Worm (Caenorhabditis elegans) whole organism, L4 larva: ENCODE results near the gene zig-2.

Experiments
- F44E2.7 ChIP-seq: fragments of 200-800 bp; sonication (Bioruptor generic); IDR thresholded peaks from 2 replicates; pipeline ENCODE4 v2.1.2; 2022; ENCODE audit warnings: missing genetic modification characterization, missing compliant biosample characterization
- R02D3.7 ChIP-seq: fragments of 150-350 bp; sonication (generic microtip); optimal IDR thresholded peaks from 3 replicates; lab custom pipeline; 2014; ENCODE audit warnings: missing biosample characterization, missing genetic modification characterization
- T26A8.4 ChIP-seq: fragments of 200-800 bp; sonication (Bioruptor generic); IDR thresholded peaks from 2 replicates; pipeline ENCODE4 v1.3.6; 2022; ENCODE audit warnings: missing genetic modification characterization, missing compliant biosample characterization
- Y105C5A.15 ChIP-seq: fragments of 200-800 bp; sonication (Bioruptor generic); IDR thresholded peaks from 2 replicates; pipeline ENCODE4 v1.3.6; 2022; ENCODE audit warnings: missing genetic modification characterization, missing compliant biosample characterization
- Y48G9A.11 ChIP-seq: fragments of 200-800 bp; sonication (Bioruptor generic); IDR thresholded peaks from 2 replicates; pipeline ENCODE4 v1.3.6; 2022; ENCODE audit warnings: missing genetic modification reagents, missing genetic modification characterization, missing compliant biosample characterization
- Y75B8A.6 ChIP-seq: fragments of 200-800 bp; sonication (Bioruptor generic); IDR thresholded peaks from 2 replicates; pipeline ENCODE4 v1.3.6; 2022; ENCODE audit warnings: missing genetic modification reagents, missing genetic modification characterization, missing compliant biosample characterization
- ZK337.2 ChIP-seq: fragments of 200-800 bp; sonication (Bioruptor generic); IDR thresholded peaks from 2 replicates; pipeline ENCODE4 v1.3.6; 2022; ENCODE audit warnings: missing genetic modification reagents, missing genetic modification characterization, missing compliant biosample characterization
- ZK546.5 ChIP-seq, 2 experiments: sonication (generic microtip); optimal IDR thresholded peaks; 2 replicates each; lab custom pipeline; 2017; ENCODE audit warnings: missing biosample characterization in 2 of 2, missing genetic modification characterization in 2 of 2
- aly-2 ChIP-seq: sonication (generic microtip); optimal IDR thresholded peaks from 2 replicates; lab custom pipeline; 2018; ENCODE audit warnings: missing biosample characterization, missing genetic modification characterization
- ceh-20 ChIP-seq: fragments of 200-800 bp; sonication (Bioruptor generic); IDR thresholded peaks from 2 replicates; pipeline ENCODE4 v1.3.6; 2022; ENCODE audit warnings: missing genetic modification reagents, missing genetic modification characterization, missing compliant biosample characterization
- ceh-28 ChIP-seq: fragments of 150-350 bp; optimal IDR thresholded peaks from 2 replicates; lab custom pipeline; 2014; ENCODE audit warnings: missing biosample characterization, missing genetic modification reagents, missing genetic modification characterization
- ceh-32 ChIP-seq: sonication (generic microtip); optimal IDR thresholded peaks from 2 replicates; lab custom pipeline; 2016; ENCODE audit warnings: mild to moderate bottlenecking, missing genetic modification characterization, missing compliant biosample characterization; ENCODE audit not compliant: poor library complexity
- ceh-62 ChIP-seq: sonication (generic microtip); optimal IDR thresholded peaks from 2 replicates; lab custom pipeline; 2017; ENCODE audit warnings: missing biosample characterization, missing genetic modification characterization
- daf-16 ChIP-seq, 3 experiments: sonication (generic microtip); optimal IDR thresholded peaks; 2 replicates each; lab custom pipeline; 2016 to 2017; ENCODE audit warnings: missing genetic modification characterization in 3 of 3, missing genetic modification reagents in 3 of 3, mild to moderate bottlenecking in 2 of 3, missing compliant biosample characterization in 2 of 3, missing biosample characterization in 1 of 3, moderate library complexity in 1 of 3
- daf-19 ChIP-seq: fragments of 200-800 bp; sonication (Bioruptor generic); conservative IDR thresholded peaks from 2 replicates; pipeline ENCODE4 v1.3.6; 2022; ENCODE audit warnings: missing genetic modification characterization, missing compliant biosample characterization
- dmd-6 ChIP-seq: fragments of 200-800 bp; sonication (Bioruptor generic); IDR thresholded peaks from 2 replicates; pipeline ENCODE4 v1.3.6; 2022; ENCODE audit warnings: missing genetic modification reagents, missing genetic modification characterization, missing compliant biosample characterization
- dmd-8 ChIP-seq: fragments of 200-800 bp; sonication (Bioruptor generic); IDR thresholded peaks from 2 replicates; pipeline ENCODE4 v1.3.6; 2022; ENCODE audit warnings: missing genetic modification characterization, missing compliant biosample characterization
- dmd-9 ChIP-seq: fragments of 200-800 bp; sonication (Bioruptor generic); IDR thresholded peaks from 2 replicates; pipeline ENCODE4 v1.3.6; 2022; ENCODE audit warnings: missing genetic modification reagents, missing genetic modification characterization, missing compliant biosample characterization
- duxl-1 ChIP-seq: sonication (generic microtip); optimal IDR thresholded peaks from 2 replicates; lab custom pipeline; 2016; ENCODE audit warnings: mild to moderate bottlenecking, missing genetic modification characterization, moderate library complexity, missing compliant biosample characterization; ENCODE audit not compliant: poor library complexity
- hif-1 ChIP-seq, 2 experiments: sonication (generic microtip); optimal IDR thresholded peaks; 2 replicates each; lab custom pipeline; 2016 to 2017; ENCODE audit warnings: missing compliant biosample characterization in 2 of 2, missing genetic modification characterization in 2 of 2, missing genetic modification reagents in 2 of 2, missing genotype in 2 of 2, mild to moderate bottlenecking in 1 of 2
- hlh-11 ChIP-seq: fragments of 200-800 bp; sonication (Bioruptor generic); optimal IDR thresholded peaks from 2 replicates; lab custom pipeline; 2018; ENCODE audit warnings: mild to moderate bottlenecking, missing genetic modification characterization, missing compliant biosample characterization
- hlh-30 ChIP-seq: sonication (generic microtip); optimal IDR thresholded peaks from 2 replicates; lab custom pipeline; 2017; ENCODE audit warnings: antibody characterized with exemption, mild to moderate bottlenecking, missing genetic modification characterization, missing compliant biosample characterization; ENCODE audit not compliant: insufficient read depth
- jun-1 ChIP-seq: fragments of 150-350 bp; optimal IDR thresholded peaks from 2 replicates; lab custom pipeline; 2014; ENCODE audit warnings: missing biosample characterization, missing genetic modification reagents, missing genetic modification characterization
- lim-7 ChIP-seq: fragments of 200-800 bp; sonication (Bioruptor generic); IDR thresholded peaks from 2 replicates; pipeline ENCODE4 v1.3.6; 2022; ENCODE audit warnings: missing genetic modification characterization, missing compliant biosample characterization
- lin-29 ChIP-seq: fragments of 200-800 bp; sonication (Bioruptor generic); IDR thresholded peaks from 2 replicates; pipeline ENCODE4 v1.3.6; 2022; ENCODE audit warnings: missing genetic modification reagents, missing genetic modification characterization, missing compliant biosample characterization
- lin-39 ChIP-seq: fragments of 150-350 bp; optimal IDR thresholded peaks from 2 replicates; lab custom pipeline; 2014; ENCODE audit warnings: missing biosample characterization, missing genetic modification reagents, missing genetic modification characterization
- lir-3 ChIP-seq: sonication (generic microtip); optimal IDR thresholded peaks from 2 replicates; lab custom pipeline; 2016; ENCODE audit warnings: mild to moderate bottlenecking, missing genetic modification characterization, missing compliant biosample characterization
- madf-5 ChIP-seq, 2 experiments: fragments of 200-800 bp; sonication (Bioruptor generic); IDR thresholded peaks; 2 replicates each; pipeline ENCODE4 v1.3.6; 2022; ENCODE audit warnings: missing compliant biosample characterization in 2 of 2, missing genetic modification characterization in 2 of 2
- madf-9 ChIP-seq: fragments of 200-800 bp; sonication (Bioruptor generic); conservative IDR thresholded peaks from 2 replicates; pipeline ENCODE4 v1.3.6; 2022; ENCODE audit warnings: missing genetic modification reagents, missing genetic modification characterization, missing compliant biosample characterization
- mdl-1 ChIP-seq, 2 experiments: fragments of 150-350 bp in 1 of 2; sonication (generic microtip) in 1 of 2; optimal IDR thresholded peaks; 2 replicates each; lab custom pipeline; 2014 to 2017; ENCODE audit warnings: missing biosample characterization in 2 of 2, missing genetic modification characterization in 2 of 2
- mep-1 ChIP-seq: fragments of 150-350 bp; sonication (generic microtip); optimal IDR thresholded peaks from 3 replicates; lab custom pipeline; 2014; ENCODE audit warnings: missing biosample characterization, missing genetic modification characterization
- mes-2 ChIP-seq: sonication (generic microtip); optimal IDR thresholded peaks from 2 replicates; lab custom pipeline; 2016; ENCODE audit warnings: missing genotype, mild to moderate bottlenecking, missing genetic modification characterization, missing compliant biosample characterization; ENCODE audit not compliant: poor library complexity, severe bottlenecking
- nhr-10 ChIP-seq: fragments of 150-350 bp; optimal IDR thresholded peaks from 2 replicates; lab custom pipeline; 2014; ENCODE audit warnings: missing biosample characterization, missing genetic modification characterization
- nhr-102 ChIP-seq: sonication (generic microtip); optimal IDR thresholded peaks from 2 replicates; lab custom pipeline; 2016; ENCODE audit warnings: mild to moderate bottlenecking, missing genetic modification characterization, moderate library complexity, missing compliant biosample characterization
- nhr-25 ChIP-seq: sonication (generic microtip); optimal IDR thresholded peaks from 2 replicates; lab custom pipeline; 2017; ENCODE audit warnings: missing genetic modification characterization, mild to moderate bottlenecking, missing compliant biosample characterization, antibody characterized with exemption, moderate library complexity, borderline replicate concordance; ENCODE audit not compliant: insufficient read depth
- nhr-28 ChIP-seq: fragments of 150-350 bp; optimal IDR thresholded peaks from 2 replicates; lab custom pipeline; 2014; ENCODE audit warnings: missing biosample characterization, missing genetic modification characterization
- nhr-41 ChIP-seq: fragments of 200-800 bp; sonication (Bioruptor generic); IDR thresholded peaks from 2 replicates; pipeline ENCODE4 v1.3.6; 2022; ENCODE audit warnings: missing genetic modification reagents, missing genetic modification characterization, missing compliant biosample characterization
- nhr-76 ChIP-seq: fragments of 150-350 bp; optimal IDR thresholded peaks from 2 replicates; lab custom pipeline; 2014; ENCODE audit warnings: missing biosample characterization, missing genetic modification characterization
- nhr-77 ChIP-seq: fragments of 150-350 bp; optimal IDR thresholded peaks from 2 replicates; lab custom pipeline; 2014; ENCODE audit warnings: missing biosample characterization, missing genetic modification characterization
- pha-4 ChIP-seq, 2 experiments: fragments of 150-350 bp in 1 of 2; fragments of 200-800 bp in 1 of 2; sonication (Bioruptor generic) in 1 of 2; IDR thresholded peaks in 1 of 2; optimal IDR thresholded peaks in 1 of 2; 2 replicates each; pipeline versions ENCODE4 v1.3.6 to Lab custom; 2014 to 2022; ENCODE audit warnings: missing genetic modification characterization in 2 of 2, missing genetic modification reagents in 2 of 2, missing biosample characterization in 1 of 2, missing compliant biosample characterization in 1 of 2
- saeg-2 ChIP-seq: fragments of 200-800 bp; sonication (Bioruptor generic); IDR thresholded peaks from 2 replicates; pipeline ENCODE4 v1.3.6; 2022; ENCODE audit warnings: missing genetic modification reagents, missing genetic modification characterization, missing compliant biosample characterization
- sdz-12 ChIP-seq: fragments of 200-800 bp; sonication (Bioruptor generic); optimal IDR thresholded peaks from 2 replicates; lab custom pipeline; 2018; ENCODE audit warnings: mild to moderate bottlenecking, missing genetic modification characterization, missing compliant biosample characterization
- set-16 ChIP-seq: fragments of 200-800 bp; sonication (Bioruptor generic); IDR thresholded peaks from 2 replicates; pipeline ENCODE4 v1.3.6; 2022; ENCODE audit warnings: missing genetic modification reagents, missing genetic modification characterization, missing compliant biosample characterization
- snpc-1.2 ChIP-seq: fragments of 200-800 bp; sonication (Bioruptor generic); IDR thresholded peaks from 2 replicates; pipeline ENCODE4 v1.3.6; 2022; ENCODE audit warnings: missing genetic modification reagents, missing genetic modification characterization, missing compliant biosample characterization
- tra-1 ChIP-seq: fragments of 200-800 bp; sonication (Bioruptor generic); IDR thresholded peaks from 2 replicates; pipeline ENCODE4 v1.3.6; 2022; ENCODE audit warnings: missing genetic modification reagents, missing genetic modification characterization, missing compliant biosample characterization
- unc-130 ChIP-seq: sonication (generic microtip); optimal IDR thresholded peaks from 2 replicates; lab custom pipeline; 2016; ENCODE audit warnings: missing genetic modification reagents, missing genetic modification characterization, missing compliant biosample characterization
- vab-7 ChIP-seq: fragments of 200-800 bp; sonication (Bioruptor generic); IDR thresholded peaks from 2 replicates; pipeline ENCODE4 v1.3.6; 2022; ENCODE audit warnings: missing genetic modification reagents, missing genetic modification characterization, missing compliant biosample characterization
- zfp-3 ChIP-seq: fragments of 200-800 bp; sonication (Bioruptor generic); conservative IDR thresholded peaks from 2 replicates; pipeline ENCODE4 v1.3.6; 2022; ENCODE audit warnings: missing genetic modification reagents, missing genetic modification characterization, missing compliant biosample characterization
- zip-11 ChIP-seq: fragments of 200-800 bp; sonication (Bioruptor generic); IDR thresholded peaks from 2 replicates; pipeline ENCODE4 v1.3.6; 2022; ENCODE audit warnings: missing genetic modification characterization, missing compliant biosample characterization

zig-2 gene

DNA sequence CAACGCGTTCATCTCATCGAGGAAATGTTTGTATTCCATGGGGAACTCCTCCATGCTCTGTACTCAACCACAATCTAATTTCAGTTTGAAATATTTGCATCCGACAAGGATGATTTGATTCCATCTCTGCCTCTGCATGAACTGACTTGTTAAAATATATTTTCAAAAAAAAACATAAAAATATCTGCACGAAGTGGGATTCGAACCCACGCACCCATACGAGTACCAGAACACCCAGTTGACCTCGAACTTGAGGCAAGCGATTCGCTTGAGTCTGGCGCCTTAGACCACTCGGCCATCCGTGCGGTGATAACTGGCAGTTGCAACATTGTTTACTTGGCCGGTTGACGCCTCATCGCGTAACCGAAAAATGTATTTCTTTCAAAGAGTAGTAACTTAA, 6.6 kb upstream of the zig-2 start (continued):
- peak; percentile 31 for TF ChIP-seq unc-130 (GFP tag; lab: Kevin White, UChicago)
- no peak for TF ChIP-seq nhr-41 (GFP tag; lab: Robert Waterston, UW)
- peak; percentile 89 for TF ChIP-seq snpc-1.2 (GFP tag; lab: Robert Waterston, UW)
- TF ChIP-seq nhr-102 (tag; lab: Kevin White, UChicago), result no peak
- TF ChIP-seq dmd-9 (GFP tag; lab: Robert Waterston, UW), result no peak
- no peak for TF ChIP-seq nhr-77 (tag; lab: Kevin White, UChicago)
- peak; percentile 88 for TF ChIP-seq vab-7 (GFP tag; lab: Robert Waterston, UW)
- no peak for TF ChIP-seq jun-1 (tag; lab: Kevin White, UChicago)
- TF ChIP-seq ZK337.2 (GFP tag; lab: Robert Waterston, UW), result 0 out of 2 replicates have a peak, but pooled peaks have one; percentile 51
- no peak for TF ChIP-seq madf-5 (GFP tag; IDR thresholded peaks at IDR 0.05; lab: Robert Waterston, UW)
- peak; percentile 67 for TF ChIP-seq Y48G9A.11 (GFP tag; lab: Robert Waterston, UW)
- TF ChIP-seq ceh-62 (tag; lab: Kevin White, UChicago), result no peak
- no peak for TF ChIP-seq mep-1
- no peak for TF ChIP-seq lir-3
- TF ChIP-seq lin-29 (GFP tag; lab: Robert Waterston, UW), result no peak
- TF ChIP-seq dmd-6 (GFP tag; lab: Robert Waterston, UW), result peak; percentile 54
- no peak for TF ChIP-seq ceh-28 (tag; lab: Kevin White, UChicago)
- TF ChIP-seq lim-7 (GFP tag; lab: Robert Waterston, UW), result peak; percentile 85
- no peak for TF ChIP-seq sdz-12 (GFP tag; lab: Kevin White, UChicago)
- TF ChIP-seq hlh-11 (tag; lab: Kevin White, UChicago), result peak; percentile 51
- peak; percentile 85 for TF ChIP-seq madf-9
- no peak for TF ChIP-seq F44E2.7 (GFP tag; lab: Robert Waterston, UW)
- TF ChIP-seq T26A8.4 (GFP tag; lab: Robert Waterston, UW), result peak; percentile 50
- TF ChIP-seq R02D3.7, result no peak
- TF ChIP-seq nhr-25 (tag; lab: Kevin White, UChicago), result no peak
- TF ChIP-seq nhr-76 (tag; lab: Kevin White, UChicago), result no peak
- TF ChIP-seq lin-39 (tag; lab: Kevin White, UChicago), result no peak
- no peak for TF ChIP-seq ceh-32 (tag; lab: Kevin White, UChicago)
- no peak for TF ChIP-seq ZK546.5 (tag; optimal IDR thresholded peaks at IDR 0.05; lab: Kevin White, UChicago)
- TF ChIP-seq tra-1 (GFP tag; lab: Robert Waterston, UW), result peak; percentile 63; the same call in 1 of the 2 replicates
- peak; percentile 22 to 59 for TF ChIP-seq daf-16 (GFP tag; optimal IDR thresholded peaks at IDR 0.05; lab: Kevin White, UChicago)
- TF ChIP-seq daf-16 (tag; optimal IDR thresholded peaks at IDR 0.05; lab: Kevin White, UChicago), result peak; percentile 67
- no peak for TF ChIP-seq daf-19 (GFP tag; lab: Robert Waterston, UW)
- TF ChIP-seq set-16 (GFP tag; lab: Robert Waterston, UW), result no peak
- no peak for TF ChIP-seq aly-2 (tag; lab: Kevin White, UChicago)
- TF ChIP-seq Y105C5A.15, result no peak
- TF ChIP-seq zfp-3, result 0 out of 2 replicates have a peak, but pooled peaks have one; percentile 53
- TF ChIP-seq hif-1 (tag; optimal IDR thresholded peaks at IDR 0.05; lab: Kevin White, UChicago), result no peak
- 0 out of 2 replicates have a peak, but pooled peaks have one; percentile 50 for TF ChIP-seq Y75B8A.6 (GFP tag; lab: Robert Waterston, UW)
- TF ChIP-seq saeg-2 (GFP tag; lab: Robert Waterston, UW), result peak; percentile 62; the same call in 1 of the 2 replicates
- TF ChIP-seq pha-4 (GFP tag; IDR thresholded peaks at IDR 0.05; lab: Robert Waterston, UW), result peak; percentile 69; the same call in 1 of the 2 replicates
- TF ChIP-seq pha-4 (tag; optimal IDR thresholded peaks at IDR 0.05; lab: Kevin White, UChicago), result no peak
- TF ChIP-seq zip-11 (GFP tag; lab: Robert Waterston, UW), result no peak
- TF ChIP-seq hlh-30 (tag; lab: Kevin White, UChicago), result peak; percentile 27
- TF ChIP-seq dmd-8, result peak; percentile 80
- peak; percentile 42; the same call in 1 of the 2 replicates for TF ChIP-seq ceh-20 (GFP tag; lab: Robert Waterston, UW)
- TF ChIP-seq nhr-10 (tag; lab: Kevin White, UChicago), result no peak
- peak; percentile 53 for TF ChIP-seq duxl-1 (tag; lab: Kevin White, UChicago)
- peak; percentile 77 for TF ChIP-seq mes-2 (tag; lab: Kevin White, UChicago)
- no peak for TF ChIP-seq mdl-1 (tag; optimal IDR thresholded peaks at IDR 0.05; lab: Kevin White, UChicago)
- peak; percentile 56 for TF ChIP-seq nhr-28 (tag; lab: Kevin White, UChicago)
